Fruit fly (Drosophila melanogaster): ENCODE measurements around the gene Hip14.
A peak's percentile ranks its signal among the peaks of the same experiment; 100 is the strongest.

Gene Hip14

DNA sequence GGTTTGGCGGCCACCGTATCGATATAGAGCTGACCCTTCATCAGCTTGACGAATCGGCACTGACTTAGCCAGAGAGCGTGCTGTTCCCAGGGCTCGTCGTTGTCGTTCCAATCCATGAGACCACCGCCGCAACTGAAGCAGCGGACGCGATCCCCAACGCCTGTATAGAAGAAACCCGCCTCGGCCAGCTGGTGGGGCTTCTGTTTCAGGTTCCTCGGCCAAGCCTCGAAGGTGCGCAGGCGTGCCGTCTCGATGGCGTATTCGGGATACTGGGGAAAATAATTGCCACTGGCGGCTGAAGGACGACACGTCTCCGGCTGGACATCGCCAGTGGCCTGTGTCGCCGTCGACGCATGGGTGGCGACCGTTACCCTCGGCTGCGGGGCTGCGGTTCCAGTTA lies 51.0 kb downstream of the Hip14 start:
- TF ChIP-seq svp (GFP tag) (no peak), Hr4 (GFP tag; optimal IDR thresholded peaks at IDR 0.05) (no peak)

DNA sequence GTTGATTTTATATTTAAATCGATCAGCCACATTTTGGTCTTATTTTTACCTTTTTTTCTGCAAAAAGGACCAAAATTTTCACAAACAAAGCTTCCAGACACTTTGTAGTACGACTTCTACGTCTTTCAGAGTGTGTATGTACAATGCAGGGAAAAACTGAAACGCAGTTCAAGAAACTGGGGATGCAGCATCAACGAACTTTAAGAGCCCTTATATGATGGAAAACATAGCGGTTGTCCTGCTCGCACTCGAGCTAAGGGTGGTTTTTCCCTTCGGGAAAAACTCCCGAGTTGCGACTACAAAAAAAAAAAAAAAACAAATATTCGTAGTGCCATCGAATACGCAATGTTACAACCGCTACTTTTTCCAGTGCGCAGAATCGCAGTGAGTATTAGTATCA lies 52.4 kb downstream of the Hip14 start:
- TF ChIP-seq OdsH (GFP tag; optimal IDR thresholded peaks at IDR 0.05), result no peak
- TF ChIP-seq Met (GFP tag; optimal IDR thresholded peaks at IDR 0.05), result peak; percentile 15
- peak; percentile 51 for TF ChIP-seq svp (GFP tag)

DNA sequence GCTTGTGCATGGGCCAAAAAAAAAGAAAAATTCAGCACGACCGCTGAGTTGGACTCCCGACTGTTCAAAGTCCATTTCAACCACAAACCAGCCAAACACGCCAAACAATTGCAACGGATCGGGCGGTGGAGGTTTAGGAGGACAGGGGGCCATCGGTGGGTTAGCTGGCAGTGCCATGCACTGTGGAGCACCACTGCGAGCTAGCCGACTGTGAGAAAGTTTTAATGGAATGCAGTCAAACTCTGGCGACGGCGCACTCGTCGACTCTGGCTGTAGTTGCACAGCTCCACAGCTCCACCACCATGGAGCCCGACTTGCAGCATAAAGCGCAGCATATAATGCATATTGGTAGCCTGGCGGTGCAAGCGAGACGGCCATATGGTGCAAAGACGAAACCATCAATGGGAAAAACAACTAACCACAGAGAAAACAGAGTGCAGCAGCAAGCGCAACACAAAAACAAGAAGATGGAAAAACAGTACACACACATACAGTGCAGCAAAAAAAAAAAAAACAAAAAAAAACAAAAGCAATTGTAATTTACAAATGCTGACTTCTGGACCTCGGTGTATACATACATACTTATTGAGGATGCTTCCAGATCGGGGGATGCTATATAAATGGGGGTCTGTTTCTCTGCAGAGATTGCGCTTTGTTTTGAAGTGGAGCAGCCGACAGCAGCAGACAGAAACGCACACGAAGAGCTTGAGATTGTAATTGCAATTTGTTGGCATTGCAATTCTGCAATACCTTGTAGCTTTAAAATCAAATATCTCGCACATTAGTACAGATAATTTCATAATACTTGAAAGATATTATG lies 53.4 kb downstream of the Hip14 start:
- TF ChIP-seq lz (GFP tag; optimal IDR thresholded peaks at IDR 0.05) (no peak), net (GFP tag; optimal IDR thresholded peaks at IDR 0.05) (peak; percentile 43), CG6163 (GFP tag; IDR thresholded peaks at IDR 0.05) (peak; percentile 65), fd59A (GFP tag; optimal IDR thresholded peaks at IDR 0.05) (no peak), vri (GFP tag; optimal IDR thresholded peaks at IDR 0.05) (peak; percentile 31), CG9139 (GFP tag; optimal IDR thresholded peaks at IDR 0.05) (peak; percentile 90), CG10631 (GFP tag; optimal IDR thresholded peaks at IDR 0.05) (peak; percentile 57), CG11762 (GFP tag; optimal IDR thresholded peaks at IDR 0.05; ENCODE audit: insufficient read depth) (peak; percentile 12), CG15336 (GFP tag; IDR thresholded peaks at IDR 0.05) (peak; percentile 64), CG11902 (GFP tag; optimal IDR thresholded peaks at IDR 0.05) (no peak), fd85E (GFP tag; optimal IDR thresholded peaks at IDR 0.05) (no peak), Blimp-1 (GFP tag; optimal IDR thresholded peaks at IDR 0.05) (peak; percentile 55), acj6 (GFP tag; optimal IDR thresholded peaks at IDR 0.05) (peak; percentile 16), salr (GFP tag; optimal IDR thresholded peaks at IDR 0.05) (peak; percentile 42 to 73), cyc (GFP tag; optimal IDR thresholded peaks at IDR 0.05) (no peak), CG7368 (GFP tag; optimal IDR thresholded peaks at IDR 0.05) (peak; percentile 28), Sox102F (GFP tag; optimal IDR thresholded peaks at IDR 0.05) (peak; percentile 23), dac (GFP tag; optimal IDR thresholded peaks at IDR 0.05) (peak; percentile 20), CG32006 (GFP tag; optimal IDR thresholded peaks at IDR 0.05) (peak; percentile 36), fkh (GFP tag; optimal IDR thresholded peaks at IDR 0.05) (no peak), CG1621 (tag; optimal IDR thresholded peaks at IDR 0.05) (peak; percentile 75), Eip93F (GFP tag; optimal IDR thresholded peaks at IDR 0.05) (peak; percentile 59), svp (GFP tag) (peak; percentile 98), CG31627 (GFP tag; optimal IDR thresholded peaks at IDR 0.05) (no peak), Eip78C (GFP tag) (peak; percentile 76), esn (GFP tag; optimal IDR thresholded peaks at IDR 0.05) (peak; percentile 2), Eip75B (GFP tag; optimal IDR thresholded peaks at IDR 0.05) (no peak), CG16779 (tag; optimal IDR thresholded peaks at IDR 0.05) (peak; percentile 73), CG8119 (GFP tag; IDR thresholded peaks at IDR 0.05) (peak; percentile 79), Met (GFP tag; optimal IDR thresholded peaks at IDR 0.05) (peak; percentile 22), OdsH (GFP tag; optimal IDR thresholded peaks at IDR 0.05) (peak; percentile 24), CG6792 (GFP tag; optimal IDR thresholded peaks at IDR 0.05) (no peak), Hr39 (GFP tag; optimal IDR thresholded peaks at IDR 0.05) (no peak), Gug (GFP tag; IDR thresholded peaks at IDR 0.05) (0 out of 2 replicates have a peak, but pooled peaks have one; percentile 8), CG11294 (GFP tag; IDR thresholded peaks at IDR 0.05) (peak; percentile 40; the same call in 1 of the 2 replicates), CG34406 (GFP tag; optimal IDR thresholded peaks at IDR 0.05) (no peak), pdm3 (GFP tag; optimal IDR thresholded peaks at IDR 0.05) (peak; percentile 15), Sox15 (GFP tag; optimal IDR thresholded peaks at IDR 0.05) (no peak), CG4318 (GFP tag; optimal IDR thresholded peaks at IDR 0.05) (no peak), CG10669 (GFP tag; optimal IDR thresholded peaks at IDR 0.05) (peak; percentile 49), Ets96B (tag; optimal IDR thresholded peaks at IDR 0.05) (peak; percentile 32), topi (GFP tag; optimal IDR thresholded peaks at IDR 0.05) (peak; percentile 13), Hr4 (GFP tag; optimal IDR thresholded peaks at IDR 0.05) (peak; percentile 29), CG8632 (GFP tag; optimal IDR thresholded peaks at IDR 0.05) (peak; percentile 40), Smox (GFP tag; optimal IDR thresholded peaks at IDR 0.05) (peak; percentile 4), Hr38 (GFP tag; optimal IDR thresholded peaks at IDR 0.05) (no peak)
